Fruit fly (Drosophila melanogaster) whole organism, embryonic: ENCODE measurements around the gene mio.

Experiments used
- ATbp ChIP-seq: fragments of 200-800 bp; sonication (Bioruptor generic); optimal IDR thresholded peaks from 2 replicates; lab custom pipeline; 2017; ENCODE audit warnings: missing biosample characterization, mild to moderate bottlenecking, missing genetic modification characterization, missing genetic modification reagents
- Adf1 ChIP-seq: fragments of 200-800 bp; sonication (Bioruptor generic); IDR thresholded peaks from 2 replicates; pipeline ENCODE4 v1.3.6; 2022; ENCODE audit warnings: missing biosample characterization, missing genetic modification characterization
- Asciz ChIP-seq: fragments of 200-800 bp; sonication (Bioruptor generic); optimal IDR thresholded peaks from 2 replicates; lab custom pipeline; 2017; ENCODE audit warnings: missing biosample characterization, mild to moderate bottlenecking, missing genetic modification characterization, missing genetic modification reagents
- CG11093 ChIP-seq: fragments of 200-800 bp; sonication (Bioruptor generic); IDR thresholded peaks from 3 replicates; pipeline ENCODE4 v1.3.6; 2022; ENCODE audit warnings: missing biosample characterization, missing genetic modification characterization
- CG11456 ChIP-seq: fragments of 200-800 bp; sonication (Bioruptor generic); IDR thresholded peaks from 3 replicates; pipeline ENCODE4 v1.3.6; 2022; ENCODE audit warnings: missing biosample characterization, missing genetic modification characterization
- CG12104 ChIP-seq: fragments of 200-800 bp; sonication (Bioruptor generic); optimal IDR thresholded peaks from 3 replicates; lab custom pipeline; 2016; ENCODE audit warnings: missing biosample characterization, missing genetic modification characterization
- CG12299 ChIP-seq: fragments of 200-800 bp; sonication (Bioruptor generic); optimal IDR thresholded peaks from 2 replicates; lab custom pipeline; 2018; ENCODE audit warnings: missing biosample characterization, mild to moderate bottlenecking, missing genetic modification characterization
- CG13123 ChIP-seq: fragments of 200-800 bp; sonication (Bioruptor generic); optimal IDR thresholded peaks from 2 replicates; lab custom pipeline; 2016; ENCODE audit warnings: missing biosample characterization, missing genetic modification characterization
- CG15011 ChIP-seq: fragments of 200-800 bp; sonication (Bioruptor generic); optimal IDR thresholded peaks from 3 replicates; lab custom pipeline; 2018; ENCODE audit warnings: missing biosample characterization, mild to moderate bottlenecking, missing genetic modification characterization
- CG1529 ChIP-seq: fragments of 200-800 bp; sonication (Bioruptor generic); optimal IDR thresholded peaks from 3 replicates; lab custom pipeline; 2018; ENCODE audit warnings: missing biosample characterization, missing genetic modification characterization
- CG15479 ChIP-seq: fragments of 200-800 bp; sonication (Bioruptor generic); optimal IDR thresholded peaks from 3 replicates; lab custom pipeline; 2019; ENCODE audit warnings: missing biosample characterization, mild to moderate bottlenecking, missing genetic modification characterization, moderate library complexity
- CG2116 ChIP-seq: fragments of 200-800 bp; sonication (Bioruptor generic); optimal IDR thresholded peaks from 3 replicates; lab custom pipeline; 2018; ENCODE audit warnings: missing biosample characterization, mild to moderate bottlenecking, missing genetic modification characterization
- CG33557 ChIP-seq: fragments of 200-800 bp; sonication (Bioruptor generic); optimal IDR thresholded peaks from 2 replicates; lab custom pipeline; 2019; ENCODE audit warnings: missing biosample characterization, mild to moderate bottlenecking, missing genetic modification characterization, moderate library complexity
- CG4707 ChIP-seq: fragments of 200-800 bp; sonication (Bioruptor generic); optimal IDR thresholded peaks from 2 replicates; lab custom pipeline; 2018; ENCODE audit warnings: missing biosample characterization, mild to moderate bottlenecking, missing genetic modification characterization, moderate library complexity
- CG7987 ChIP-seq: fragments of 200-800 bp; sonication (Bioruptor generic); optimal IDR thresholded peaks from 2 replicates; lab custom pipeline; 2018; ENCODE audit warnings: missing biosample characterization, mild to moderate bottlenecking, missing genetic modification characterization, moderate library complexity
- CG8290 ChIP-seq, 3 experiments: fragments of 200-800 bp; sonication (Bioruptor generic); optimal IDR thresholded peaks; 2 replicates each; lab custom pipeline; 2016 to 2019; ENCODE audit warnings: missing biosample characterization in 3 of 3, missing genetic modification characterization in 3 of 3, mild to moderate bottlenecking in 2 of 3, moderate library complexity in 1 of 3
- CG8765 ChIP-seq: fragments of 200-800 bp; sonication (Bioruptor generic); IDR thresholded peaks from 2 replicates; pipeline ENCODE4 v1.3.6; 2022; ENCODE audit warnings: missing biosample characterization, missing genetic modification characterization
- CG9797 ChIP-seq: fragments of 200-800 bp; sonication (Bioruptor generic); optimal IDR thresholded peaks from 3 replicates; lab custom pipeline; 2018; ENCODE audit warnings: missing biosample characterization, mild to moderate bottlenecking, missing genetic modification characterization
- CrebB ChIP-seq: fragments of 200-800 bp; sonication (Bioruptor generic); optimal IDR thresholded peaks from 3 replicates; lab custom pipeline; 2018; ENCODE audit warnings: missing biosample characterization, mild to moderate bottlenecking, missing genetic modification characterization
- Dad ChIP-seq: fragments of 200-800 bp; sonication (Bioruptor generic); optimal IDR thresholded peaks from 3 replicates; lab custom pipeline; 2016; ENCODE audit warnings: missing biosample characterization, missing genetic modification characterization
- HmgZ ChIP-seq: fragments of 200-800 bp; sonication (Bioruptor generic); optimal IDR thresholded peaks from 2 replicates; lab custom pipeline; 2018; ENCODE audit warnings: missing biosample characterization, mild to moderate bottlenecking, missing genetic modification characterization
- Kr ChIP-seq: fragments of 200-800 bp; sonication (Bioruptor generic); optimal IDR thresholded peaks from 2 replicates; lab custom pipeline; 2017; ENCODE audit warnings: missing biosample characterization, mild to moderate bottlenecking, missing genetic modification characterization
- NC2β ChIP-seq: fragments of 200-800 bp; sonication (Bioruptor generic); optimal IDR thresholded peaks from 2 replicates; lab custom pipeline; 2016; ENCODE audit warnings: missing biosample characterization, missing genetic modification characterization
- Ravus ChIP-seq: fragments of 200-800 bp; sonication (Bioruptor generic); IDR thresholded peaks from 2 replicates; pipeline ENCODE4 v1.3.6; 2022; ENCODE audit warnings: missing biosample characterization, missing genetic modification characterization
- Sox100B ChIP-seq: fragments of 200-800 bp; sonication (Bioruptor generic); optimal IDR thresholded peaks from 3 replicates; lab custom pipeline; 2018; ENCODE audit warnings: missing biosample characterization, mild to moderate bottlenecking, missing genetic modification characterization
- TFAM ChIP-seq: fragments of 200-800 bp; sonication (Bioruptor generic); optimal IDR thresholded peaks from 2 replicates; lab custom pipeline; 2017; ENCODE audit warnings: missing biosample characterization, missing genetic modification characterization, inconsistent platforms
- Trl ChIP-seq, 3 experiments: fragments of >200 bp in 2 of 3; fragments of 200-800 bp in 1 of 3; sonication (Bioruptor generic) in 1 of 3; optimal IDR thresholded peaks; 2 replicates in 1 of 3; 3 replicates in 2 of 3; lab custom pipeline; 2016 to 2017; ENCODE audit warnings: missing biosample characterization in 1 of 3, missing genetic modification characterization in 1 of 3
- Vsx1 ChIP-seq: fragments of 200-800 bp; sonication (Bioruptor generic); optimal IDR thresholded peaks from 2 replicates; lab custom pipeline; 2017; ENCODE audit warnings: missing biosample characterization, mild to moderate bottlenecking, missing genetic modification characterization, missing genetic modification reagents
- abd-A ChIP-seq: fragments of 200-800 bp; sonication (Bioruptor generic); optimal IDR thresholded peaks from 3 replicates; lab custom pipeline; 2019; ENCODE audit warnings: missing biosample characterization, mild to moderate bottlenecking, missing genetic modification characterization, moderate library complexity
- bab2 ChIP-seq: fragments of 200-800 bp; sonication (Bioruptor generic); optimal IDR thresholded peaks from 2 replicates; lab custom pipeline; 2016; ENCODE audit warnings: missing biosample characterization, missing genetic modification characterization
- bigmax ChIP-seq: fragments of 200-800 bp; sonication (Bioruptor generic); optimal IDR thresholded peaks from 2 replicates; lab custom pipeline; 2018; ENCODE audit warnings: missing biosample characterization, mild to moderate bottlenecking, missing genetic modification characterization
- cato ChIP-seq: fragments of 200-800 bp; sonication (Bioruptor generic); optimal IDR thresholded peaks from 2 replicates; lab custom pipeline; 2016; ENCODE audit warnings: missing biosample characterization, missing genetic modification characterization, borderline replicate concordance
- crol ChIP-seq: fragments of 200-800 bp; sonication (Bioruptor generic); IDR thresholded peaks from 2 replicates; pipeline ENCODE4 v1.3.6; 2022; ENCODE audit warnings: missing biosample characterization, missing genetic modification characterization
- cwo ChIP-seq: fragments of 200-800 bp; sonication (Bioruptor generic); optimal IDR thresholded peaks from 3 replicates; lab custom pipeline; 2017; ENCODE audit warnings: missing biosample characterization, missing genetic modification characterization, mild to moderate bottlenecking, moderate library complexity, missing genetic modification reagents
- dimm ChIP-seq: fragments of 200-800 bp; sonication (Bioruptor generic); IDR thresholded peaks from 2 replicates; pipeline ENCODE4 v1.3.6; 2022; ENCODE audit warnings: missing biosample characterization, missing genetic modification characterization
- dmrt11E ChIP-seq: fragments of 200-800 bp; sonication (Bioruptor generic); optimal IDR thresholded peaks from 3 replicates; lab custom pipeline; 2018; ENCODE audit warnings: missing biosample characterization, mild to moderate bottlenecking, missing genetic modification characterization, moderate library complexity
- dmrt99B ChIP-seq: fragments of 200-800 bp; sonication (Bioruptor generic); optimal IDR thresholded peaks from 2 replicates; lab custom pipeline; 2018; ENCODE audit warnings: missing biosample characterization, mild to moderate bottlenecking, missing genetic modification characterization, moderate library complexity
- exex ChIP-seq: fragments of 200-800 bp; sonication (Bioruptor generic); optimal IDR thresholded peaks from 4 replicates; lab custom pipeline; 2018; ENCODE audit warnings: missing biosample characterization, mild to moderate bottlenecking, missing genetic modification characterization, moderate library complexity
- jing ChIP-seq: fragments of 200-800 bp; sonication (Bioruptor generic); optimal IDR thresholded peaks from 2 replicates; lab custom pipeline; 2018; ENCODE audit warnings: missing biosample characterization, mild to moderate bottlenecking, missing genetic modification characterization
- nom ChIP-seq: fragments of 200-800 bp; sonication (Bioruptor generic); optimal IDR thresholded peaks from 2 replicates; lab custom pipeline; 2017; ENCODE audit warnings: missing biosample characterization, missing genetic modification characterization, mild to moderate bottlenecking, moderate library complexity, missing genetic modification reagents
- pfk ChIP-seq: fragments of 200-800 bp; sonication (Bioruptor generic); optimal IDR thresholded peaks from 2 replicates; lab custom pipeline; 2018; ENCODE audit warnings: missing biosample characterization, mild to moderate bottlenecking, missing genetic modification characterization, moderate library complexity
- sd ChIP-seq: fragments of 200-800 bp; sonication (Bioruptor generic); optimal IDR thresholded peaks from 3 replicates; lab custom pipeline; 2018; ENCODE audit warnings: missing biosample characterization, mild to moderate bottlenecking, missing genetic modification characterization, moderate library complexity
- sens-2 ChIP-seq: fragments of 200-800 bp; sonication (Bioruptor generic); IDR thresholded peaks from 2 replicates; pipeline ENCODE4 v1.3.6; 2022; ENCODE audit warnings: missing biosample characterization, missing genetic modification characterization
- seq ChIP-seq: fragments of 200-800 bp; sonication (Bioruptor generic); IDR thresholded peaks from 2 replicates; pipeline ENCODE4 v1.3.6; 2022; ENCODE audit warnings: missing biosample characterization, missing genetic modification characterization
- slbo ChIP-seq: fragments of 200-800 bp; sonication (Bioruptor generic); IDR thresholded peaks from 2 replicates; pipeline ENCODE4 v1.3.6; 2022; ENCODE audit warnings: missing biosample characterization, missing genetic modification characterization
- tin ChIP-seq: fragments of 200-800 bp; sonication (Bioruptor generic); optimal IDR thresholded peaks from 3 replicates; lab custom pipeline; 2016; ENCODE audit warnings: missing biosample characterization, missing genetic modification characterization
- trem ChIP-seq: fragments of 200-800 bp; optimal IDR thresholded peaks from 3 replicates; lab custom pipeline; 2019; ENCODE audit warnings: missing biosample characterization, mild to moderate bottlenecking, missing genetic modification characterization, moderate library complexity
- trh ChIP-seq: fragments of 200-800 bp; sonication (Bioruptor generic); optimal IDR thresholded peaks from 2 replicates; lab custom pipeline; 2016; ENCODE audit warnings: missing biosample characterization, missing genetic modification characterization
- unpg ChIP-seq: fragments of 200-800 bp; sonication (Bioruptor generic); optimal IDR thresholded peaks from 3 replicates; lab custom pipeline; 2018; ENCODE audit warnings: missing biosample characterization, mild to moderate bottlenecking, missing genetic modification characterization, moderate library complexity

mio gene

DNA sequence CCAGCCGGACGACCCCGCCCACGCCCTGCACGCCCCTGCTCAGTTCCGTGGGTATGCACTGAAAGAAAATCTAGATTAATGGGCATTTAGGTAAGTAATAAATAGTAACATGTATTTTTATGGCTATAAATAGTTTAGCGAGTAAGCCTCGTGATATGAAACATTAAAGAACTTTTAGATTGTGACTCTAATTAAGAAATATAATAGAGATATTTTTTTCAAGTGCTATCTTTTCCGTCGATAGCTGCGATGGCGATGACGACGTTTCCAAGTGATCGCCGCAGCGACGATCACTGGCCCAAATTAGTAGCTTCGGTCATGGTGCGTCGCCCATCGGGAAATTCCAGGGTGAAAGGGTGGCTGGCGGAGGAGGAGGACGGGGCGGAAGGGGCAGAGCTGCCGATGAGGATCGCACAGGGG, 37.0 kb upstream of the mio start (continued):
- TF ChIP-seq exex (peak; percentile 52), CG1529 (GFP tag; lab: Kevin White, UChicago) (peak; percentile 85), Dad (GFP tag; lab: Kevin White, UChicago) (peak; percentile 85), CG11456 (GFP tag; lab: Robert Waterston, UW) (peak; percentile 86), TFAM (GFP tag; lab: Kevin White, UChicago) (peak; percentile 75), CG15011 (peak; percentile 86), Asciz (peak; percentile 92), slbo (GFP tag; lab: Robert Waterston, UW) (peak; percentile 84), Kr (GFP tag; lab: Kevin White, UChicago) (no peak), seq (peak; percentile 80), dimm (GFP tag; lab: Robert Waterston, UW) (peak; percentile 79), CG12104 (peak; percentile 74), cwo (GFP tag; lab: Kevin White, UChicago) (peak; percentile 82), trem (tag; lab: Kevin White, UChicago) (peak; percentile 91), Adf1 (peak; percentile 48), sens-2 (GFP tag; lab: Robert Waterston, UW) (peak; percentile 85; the same call in 1 of the 2 replicates), CG8290 (GFP tag; optimal IDR thresholded peaks at IDR 0.05; lab: Kevin White, UChicago) (peak; percentile 73), CG8290 (tag; optimal IDR thresholded peaks at IDR 0.05; lab: Kevin White, UChicago) (peak; percentile 26 to 81), trh (GFP tag; lab: Kevin White, UChicago) (peak; percentile 72), jing (GFP tag; lab: Kevin White, UChicago) (peak; percentile 80), NC2β (GFP tag; lab: Kevin White, UChicago) (peak; percentile 79), Vsx1 (GFP tag; lab: Kevin White, UChicago) (peak; percentile 80), ATbp (GFP tag; lab: Kevin White, UChicago) (peak; percentile 95), tin (GFP tag; lab: Kevin White, UChicago) (peak; percentile 91), Ravus (GFP tag; lab: Robert Waterston, UW) (peak; percentile 58), CG33557 (GFP tag; lab: Kevin White, UChicago) (peak; percentile 76), pfk (GFP tag; lab: Kevin White, UChicago) (no peak), bigmax (GFP tag; lab: Kevin White, UChicago) (no peak), CG15479 (no peak), abd-A (tag; lab: Kevin White, UChicago) (no peak), cato (GFP tag; lab: Kevin White, UChicago) (peak; percentile 80), Sox100B (GFP tag; lab: Kevin White, UChicago) (peak; percentile 89), dmrt99B (peak; percentile 96), crol (GFP tag; lab: Robert Waterston, UW) (peak; percentile 68), CG2116 (GFP tag; lab: Kevin White, UChicago) (peak; percentile 20), CG12299 (tag; lab: Kevin White, UChicago) (peak; percentile 81), nom (GFP tag; lab: Kevin White, UChicago) (peak; percentile 78), bab2 (peak; percentile 74), CG7987 (peak; percentile 53), CrebB (tag; lab: Kevin White, UChicago) (peak; percentile 78), CG9797 (GFP tag; lab: Kevin White, UChicago) (peak; percentile 29), CG4707 (peak; percentile 82), Trl (optimal IDR thresholded peaks at IDR 0.05; lab: Kevin White, UChicago) (no peak), Trl (GFP tag; optimal IDR thresholded peaks at IDR 0.05; lab: Kevin White, UChicago) (peak; percentile 75), dmrt11E (tag; lab: Kevin White, UChicago) (peak; percentile 93), HmgZ (tag; lab: Kevin White, UChicago) (peak; percentile 84), CG13123 (GFP tag; lab: Kevin White, UChicago) (peak; percentile 75), sd (tag; lab: Kevin White, UChicago) (peak; percentile 54), unpg (GFP tag; lab: Kevin White, UChicago) (peak; percentile 95), CG11093 (GFP tag; lab: Robert Waterston, UW) (peak; percentile 84), CG8765 (peak; percentile 77)
